Worm (Caenorhabditis elegans) whole organism, mixed stage, embryonic: ENCODE measurements around the gene C53C11.4.

Experiments used
- cnd-1 ChIP-seq: fragments of 200-800 bp; sonication (Bioruptor generic); optimal IDR thresholded peaks from 2 replicates; lab custom pipeline; 2018; ENCODE audit warnings: mild to moderate bottlenecking, missing genetic modification characterization, missing compliant biosample characterization
- nhr-237 ChIP-seq: fragments of 150-350 bp; optimal IDR thresholded peaks from 2 replicates; lab custom pipeline; 2014; ENCODE audit warnings: missing biosample characterization, missing genetic modification characterization
- pha-4 ChIP-seq: fragments of 150-350 bp; optimal IDR thresholded peaks from 2 replicates; lab custom pipeline; 2018; ENCODE audit warnings: missing biosample characterization, missing genetic modification reagents, missing genetic modification characterization
- unc-39 ChIP-seq: fragments of 150-350 bp; optimal IDR thresholded peaks from 2 replicates; lab custom pipeline; 2014; ENCODE audit warnings: missing biosample characterization, missing genetic modification characterization
- unc-62 ChIP-seq: fragments of 150-350 bp; optimal IDR thresholded peaks from 2 replicates; lab custom pipeline; 2014; ENCODE audit warnings: missing biosample characterization, missing genetic modification reagents, missing genetic modification characterization

DNA sequence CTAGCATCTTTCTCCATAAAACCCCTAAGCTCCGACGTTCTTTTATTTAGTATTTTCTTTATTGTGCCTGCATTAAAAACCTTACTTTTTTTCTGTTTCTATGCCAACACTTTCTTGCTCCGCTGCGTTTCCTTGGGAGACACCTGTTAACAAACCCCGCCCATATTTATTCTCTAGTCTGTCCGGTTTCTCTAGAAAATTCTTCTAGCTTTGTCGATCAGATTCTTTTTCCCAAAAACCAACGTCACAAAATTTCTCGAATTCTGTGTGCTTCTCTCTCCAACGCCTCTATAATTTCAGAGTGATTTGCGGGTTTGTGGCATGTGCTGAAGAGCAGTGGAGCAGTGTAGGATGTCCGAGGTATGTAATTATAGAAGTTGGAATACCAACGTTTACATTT lies 7.6 kb downstream of the C53C11.4 start, which contains the start of gene ptr-5:
- TF ChIP-seq cnd-1 (tag; lab: Kevin White, UChicago): no peak
- TF ChIP-seq unc-39 (tag; lab: Kevin White, UChicago): no peak
- TF ChIP-seq unc-62: no peak
- no peak for TF ChIP-seq nhr-237 (tag; lab: Kevin White, UChicago)
- TF ChIP-seq pha-4 (tag; lab: Kevin White, UChicago): no peak
